Worm (Caenorhabditis elegans) whole organism, L1 larva: ENCODE measurements around the gene asp-13.

Source experiments
- C16A3.4 ChIP-seq: fragments of 150-350 bp; optimal IDR thresholded peaks from 2 replicates; lab custom pipeline; 2014; ENCODE audit warnings: missing biosample characterization, missing genetic modification characterization
- ceh-63 ChIP-seq: fragments of 200-800 bp; sonication (Bioruptor generic); optimal IDR thresholded peaks from 2 replicates; lab custom pipeline; 2018; ENCODE audit warnings: mild to moderate bottlenecking, missing genetic modification characterization, missing compliant biosample characterization
- ces-1 ChIP-seq: fragments of 150-350 bp; optimal IDR thresholded peaks from 2 replicates; lab custom pipeline; 2014; ENCODE audit warnings: missing biosample characterization, missing genetic modification reagents, missing genetic modification characterization
- egl-27 ChIP-seq, 2 experiments: fragments of 150-350 bp in 1 of 2; sonication (generic microtip); optimal IDR thresholded peaks; 3 replicates each; lab custom pipeline; 2017 to 2018; ENCODE audit warnings: missing biosample characterization in 2 of 2, missing genetic modification characterization in 2 of 2, missing genetic modification reagents in 2 of 2
- elt-3 ChIP-seq, 6 experiments: fragments of 150-350 bp in 1 of 6; sonication (generic microtip); optimal IDR thresholded peaks; 2 replicates each; lab custom pipeline; 2017 to 2018; ENCODE audit warnings: missing biosample characterization in 6 of 6, missing genetic modification characterization in 6 of 6, inconsistent platforms in 1 of 6
- lin-13 ChIP-seq: fragments of 150-350 bp; optimal IDR thresholded peaks from 2 replicates; lab custom pipeline; 2014; ENCODE audit warnings: missing biosample characterization, missing genetic modification reagents, missing genetic modification characterization
- lin-15B ChIP-seq: fragments of 150-350 bp; sonication (generic microtip); optimal IDR thresholded peaks from 3 replicates; lab custom pipeline; 2014; ENCODE audit warnings: missing biosample characterization, missing genetic modification characterization
- nhr-90 ChIP-seq: sonication (generic microtip); optimal IDR thresholded peaks from 2 replicates; lab custom pipeline; 2016; ENCODE audit warnings: mild to moderate bottlenecking, missing genetic modification characterization, missing compliant biosample characterization; ENCODE audit not compliant: poor library complexity
- unc-130 ChIP-seq: fragments of 150-350 bp; optimal IDR thresholded peaks from 2 replicates; lab custom pipeline; 2017; ENCODE audit warnings: missing biosample characterization, missing genetic modification characterization, inconsistent platforms
- xbp-1 ChIP-seq: sonication (generic microtip); optimal IDR thresholded peaks from 2 replicates; lab custom pipeline; 2016; ENCODE audit warnings: missing genetic modification characterization, missing compliant biosample characterization
- zag-1 ChIP-seq: fragments of 150-350 bp; optimal IDR thresholded peaks from 2 replicates; lab custom pipeline; 2014; ENCODE audit warnings: missing biosample characterization, missing genetic modification characterization
- ztf-11 ChIP-seq, 2 experiments: sonication (generic microtip); optimal IDR thresholded peaks; 2 replicates each; lab custom pipeline; 2016 to 2017; ENCODE audit warnings: missing genetic modification characterization in 2 of 2, missing biosample characterization in 1 of 2, missing compliant biosample characterization in 1 of 2

DNA sequence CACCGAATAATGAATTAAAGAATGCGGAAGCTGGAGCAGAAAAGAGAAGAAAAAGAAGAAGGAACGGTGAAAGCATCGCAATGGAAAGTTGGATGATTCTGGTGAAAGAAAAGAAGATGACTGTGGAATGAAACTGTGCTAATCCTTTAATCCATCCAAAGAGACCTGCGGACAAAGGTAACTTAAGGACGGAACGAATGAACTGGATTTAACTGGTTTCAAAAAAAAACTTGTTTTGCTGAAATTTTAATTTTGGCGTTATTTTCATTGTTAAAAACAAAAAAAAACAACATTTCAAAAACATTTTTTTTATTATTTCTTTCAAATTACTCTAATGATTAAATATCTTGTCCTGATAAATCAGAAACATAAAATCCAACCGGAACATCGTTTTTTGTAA is 6.1 kb downstream of the asp-13 start, which contains the start of gene grl-12:
- no peak for TF ChIP-seq ceh-63
- TF ChIP-seq zag-1, result no peak
- TF ChIP-seq ztf-11 (tag; optimal IDR thresholded peaks at IDR 0.05; lab: Kevin White, UChicago), result no peak
- no peak for TF ChIP-seq lin-15B (tag; lab: Kevin White, UChicago)
- TF ChIP-seq C16A3.4 (tag; lab: Kevin White, UChicago), result no peak
- no peak for TF ChIP-seq egl-27 (tag; optimal IDR thresholded peaks at IDR 0.05; lab: Kevin White, UChicago)
- TF ChIP-seq ces-1 (GFP tag; lab: Kevin White, UChicago), result no peak
- no peak for TF ChIP-seq unc-130 (tag; lab: Kevin White, UChicago)
- TF ChIP-seq xbp-1 (tag; lab: Kevin White, UChicago), result no peak
- TF ChIP-seq nhr-90 (tag; lab: Kevin White, UChicago), result no peak
- no peak for TF ChIP-seq lin-13 (GFP tag; lab: Kevin White, UChicago)
- TF ChIP-seq elt-3 (tag; optimal IDR thresholded peaks at IDR 0.05; lab: Kevin White, UChicago), result no peak
